Worm (Caenorhabditis elegans): ENCODE data around the gene F42A10.9.

DNA sequence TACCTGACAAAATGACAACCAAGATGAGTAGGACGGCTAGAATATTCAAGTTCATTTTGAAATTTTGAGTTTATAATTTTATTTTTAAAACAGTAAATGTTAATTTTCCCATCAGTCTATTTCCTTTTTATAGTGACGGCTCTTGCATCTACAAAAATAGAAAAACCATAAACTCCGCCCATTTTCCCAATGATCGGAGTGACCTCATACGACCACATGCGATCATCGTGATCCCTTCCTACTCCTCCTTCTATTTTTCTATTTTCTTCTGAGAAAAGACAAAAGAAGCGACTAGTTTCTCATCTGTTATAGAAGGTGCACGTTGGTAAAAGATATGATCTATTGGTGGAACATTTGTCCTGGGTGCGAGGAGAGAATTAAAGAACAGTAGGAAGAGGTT lies 51.1 kb downstream of the F42A10.9 start, which contains the start of gene C23G10.11:
- TF ChIP-seq pbrm-1 (GFP tag; IDR thresholded peaks at IDR 0.05) (no peak), ceh-40 (GFP tag; IDR thresholded peaks at IDR 0.05) (no peak), hsf-1 (GFP tag; IDR thresholded peaks at IDR 0.05) (no peak), madf-6 (GFP tag; IDR thresholded peaks at IDR 0.05) (no peak), athp-1 (tag; optimal IDR thresholded peaks at IDR 0.05) (no peak), nfya-1 (tag; optimal IDR thresholded peaks at IDR 0.05; ENCODE audit: borderline replicate concordance, insufficient read depth) (no peak), egrh-3 (GFP tag; IDR thresholded peaks at IDR 0.05) (no peak), lin-26 (GFP tag; IDR thresholded peaks at IDR 0.05) (no peak), ztf-18 (tag; optimal IDR thresholded peaks at IDR 0.05) (no peak)

Data from whole organism, young adult.